Fruit fly (Drosophila melanogaster) whole organism, pupa: ENCODE data around the gene CG32547.
A peak's percentile ranks its signal among the peaks of the same experiment; 100 is the strongest.

Experiments used
- CG10348 ChIP-seq: fragments of 200-800 bp; sonication (Bioruptor generic); IDR thresholded peaks from 2 replicates; pipeline ENCODE4 v1.3.6; 2022; ENCODE audit warnings: missing biosample characterization, missing genetic modification characterization
- CG12605 ChIP-seq: fragments of 200-800 bp; sonication (Bioruptor generic); IDR thresholded peaks from 2 replicates; pipeline ENCODE4 v1.3.6; 2022; ENCODE audit warnings: missing biosample characterization, missing genetic modification characterization
- CG13204 ChIP-seq: fragments of 200-800 bp; sonication (Bioruptor generic); optimal IDR thresholded peaks from 2 replicates; lab custom pipeline; 2018; ENCODE audit warnings: missing biosample characterization, mild to moderate bottlenecking, missing genetic modification characterization, moderate library complexity
- CG14655 ChIP-seq: fragments of 200-800 bp; sonication (Bioruptor generic); optimal IDR thresholded peaks from 3 replicates; lab custom pipeline; 2017; ENCODE audit warnings: mild to moderate bottlenecking, missing biosample characterization, missing genetic modification reagents, missing genetic modification characterization
- CG15710 ChIP-seq: fragments of 200-800 bp; sonication (Bioruptor generic); optimal IDR thresholded peaks from 2 replicates; lab custom pipeline; 2018; ENCODE audit warnings: missing biosample characterization, mild to moderate bottlenecking, missing genetic modification characterization, moderate library complexity
- CG17806 ChIP-seq: fragments of 200-800 bp; sonication (Bioruptor generic); optimal IDR thresholded peaks from 2 replicates; lab custom pipeline; 2018; ENCODE audit warnings: missing biosample characterization, mild to moderate bottlenecking, missing genetic modification characterization, moderate library complexity
- EcR ChIP-seq: fragments of 200-800 bp; sonication (Bioruptor generic); optimal IDR thresholded peaks from 3 replicates; lab custom pipeline; 2019; ENCODE audit warnings: missing biosample characterization, missing genetic modification characterization, mild to moderate bottlenecking, moderate library complexity, missing genetic modification reagents
- Ets98B ChIP-seq: fragments of 200-800 bp; sonication (Bioruptor generic); IDR thresholded peaks from 2 replicates; pipeline ENCODE4 v1.3.6; 2022; ENCODE audit warnings: missing biosample characterization, missing genetic modification characterization
- Snoo ChIP-seq: fragments of 200-800 bp; sonication (Bioruptor generic); optimal IDR thresholded peaks from 3 replicates; lab custom pipeline; 2017; ENCODE audit warnings: missing biosample characterization, mild to moderate bottlenecking, missing genetic modification characterization, inconsistent platforms
- rn ChIP-seq: fragments of 200-800 bp; sonication (Bioruptor generic); IDR thresholded peaks from 2 replicates; pipeline ENCODE4 v1.3.6; 2022; ENCODE audit warnings: missing biosample characterization, missing genetic modification characterization

DNA sequence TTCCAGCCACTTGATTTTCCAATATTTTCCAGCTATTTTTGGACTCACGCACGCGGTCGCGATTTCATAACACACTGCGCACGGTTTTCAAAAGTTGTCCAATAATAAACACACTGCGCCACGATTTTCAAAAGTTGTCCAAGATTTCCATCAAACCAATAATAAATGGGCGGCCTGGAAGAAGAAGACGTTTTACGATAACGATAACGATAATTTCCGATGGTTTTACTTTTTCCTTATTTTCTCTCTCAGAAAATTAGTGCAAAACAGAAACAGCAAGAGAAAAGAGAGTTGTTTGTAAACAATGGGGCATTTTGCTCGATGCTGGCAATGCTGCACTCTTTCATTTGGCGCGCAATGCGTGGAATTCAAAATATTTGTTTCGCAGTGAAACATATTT, 69.3 kb downstream of the CG32547 start, which contains the start of gene Nt5b:
- TF ChIP-seq CG10348 (GFP tag; lab: Robert Waterston, UW) (no peak), CG17806 (tag; lab: Kevin White, UChicago) (no peak), Ets98B (no peak), CG13204 (GFP tag; lab: Kevin White, UChicago) (no peak), EcR (GFP tag; lab: Kevin White, UChicago) (no peak), rn (GFP tag; lab: Robert Waterston, UW) (no peak), CG12605 (GFP tag; lab: Robert Waterston, UW) (peak; percentile 39; the same call in 1 of the 2 replicates), Snoo (tag; lab: Kevin White, UChicago) (no peak), CG15710 (tag; lab: Kevin White, UChicago) (no peak), CG14655 (GFP tag; lab: Kevin White, UChicago) (no peak)
